Worm (Caenorhabditis elegans): ENCODE measurements around the gene fbxa-76.
"Not testable (repeated sequence)": the region's sequence is repeated elsewhere in the genome, so short reads cannot be mapped to it uniquely, and the experiment has no call there.

DNA sequence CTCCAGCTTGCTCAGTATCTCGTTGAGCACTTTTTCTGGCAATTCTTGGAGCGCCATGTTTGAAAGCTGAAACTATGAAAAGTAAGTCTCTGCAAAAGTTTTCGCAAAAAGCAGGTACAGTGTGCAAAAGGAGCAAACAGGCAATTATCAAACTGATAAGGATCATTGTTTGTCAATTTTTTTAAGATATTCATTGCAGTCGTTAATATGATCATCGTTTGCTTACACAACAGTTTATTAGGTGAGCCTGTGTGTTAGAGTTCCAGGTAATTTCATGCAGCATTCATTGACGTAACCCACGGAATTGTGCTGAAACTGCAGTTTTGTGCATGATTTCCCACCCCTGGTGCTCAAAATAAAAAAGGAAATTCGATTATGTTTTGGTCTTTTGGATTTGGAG, 17.8 kb upstream of the fbxa-76 start, which contains the start of gene fbxa-151:
- TF ChIP-seq flt-1 (GFP tag; IDR thresholded peaks at IDR 0.05); cog-1 (tag; optimal IDR thresholded peaks at IDR 0.05); ztf-29 (GFP tag; IDR thresholded peaks at IDR 0.05); ref-1 (GFP tag; conservative IDR thresholded peaks at IDR 0.05): not testable (repeated sequence)
